Worm (Caenorhabditis elegans) whole organism, L1 larva: ENCODE data around the gene K07H8.2.

Experiments used
- F16B12.6 ChIP-seq: fragments of 150-350 bp; optimal IDR thresholded peaks from 2 replicates; lab custom pipeline; 2014; ENCODE audit warnings: missing biosample characterization, missing genetic modification characterization
- Y116A8C.19 ChIP-seq: sonication (generic microtip); optimal IDR thresholded peaks from 2 replicates; lab custom pipeline; 2016; ENCODE audit warnings: missing compliant biosample characterization, missing genetic modification characterization, borderline replicate concordance
- alr-1 ChIP-seq: fragments of 200-800 bp; sonication (Bioruptor generic); optimal IDR thresholded peaks from 2 replicates; lab custom pipeline; 2018; ENCODE audit warnings: borderline replicate concordance, mild to moderate bottlenecking, missing genetic modification characterization, missing compliant biosample characterization
- aly-2 ChIP-seq: fragments of 150-350 bp; optimal IDR thresholded peaks from 2 replicates; lab custom pipeline; 2014; ENCODE audit warnings: missing biosample characterization, missing genetic modification characterization
- ama-1 ChIP-seq: fragments of 150-350 bp; optimal IDR thresholded peaks from 2 replicates; lab custom pipeline; 2014
- blmp-1 ChIP-seq: fragments of 150-350 bp; optimal IDR thresholded peaks from 2 replicates; lab custom pipeline; 2014; ENCODE audit warnings: missing biosample characterization, missing genetic modification characterization
- ceh-8 ChIP-seq: fragments of 200-800 bp; sonication (Bioruptor generic); optimal IDR thresholded peaks from 2 replicates; lab custom pipeline; 2018; ENCODE audit warnings: mild to moderate bottlenecking, missing genetic modification characterization, moderate library complexity, missing compliant biosample characterization
- ceh-82 ChIP-seq, 3 experiments: fragments of 150-350 bp in 1 of 3; sonication (generic microtip) in 2 of 3; optimal IDR thresholded peaks; 2 replicates each; lab custom pipeline; 2014 to 2017; ENCODE audit warnings: missing biosample characterization in 3 of 3, missing genetic modification characterization in 3 of 3
- ces-1 ChIP-seq: fragments of 150-350 bp; optimal IDR thresholded peaks from 2 replicates; lab custom pipeline; 2014; ENCODE audit warnings: missing biosample characterization, missing genetic modification reagents, missing genetic modification characterization
- dpl-1 ChIP-seq, 3 experiments: fragments of 150-350 bp in 2 of 3; sonication (generic microtip) in 1 of 3; optimal IDR thresholded peaks; 2 replicates each; lab custom pipeline; 2014 to 2017; ENCODE audit warnings: missing biosample characterization in 3 of 3, missing genetic modification characterization in 3 of 3, missing genetic modification reagents in 3 of 3
- dsc-1 ChIP-seq: sonication (generic microtip); optimal IDR thresholded peaks from 2 replicates; lab custom pipeline; 2016; ENCODE audit warnings: mild to moderate bottlenecking, missing genetic modification characterization, missing compliant biosample characterization
- efl-1 ChIP-seq, 4 experiments: fragments of 150-350 bp; optimal IDR thresholded peaks in 3 of 4; peaks in 1 of 4; 1 replicate in 1 of 4; 2 replicates in 3 of 4; lab custom pipeline; 2014; ENCODE audit warnings: missing biosample characterization in 2 of 4, missing genetic modification characterization in 2 of 4, missing genetic modification reagents in 2 of 4
- efl-3 ChIP-seq: fragments of 200-800 bp; sonication (Bioruptor generic); optimal IDR thresholded peaks from 2 replicates; lab custom pipeline; 2018; ENCODE audit warnings: mild to moderate bottlenecking, missing genetic modification characterization, missing compliant biosample characterization
- egl-27 ChIP-seq, 2 experiments: fragments of 150-350 bp in 1 of 2; sonication (generic microtip); optimal IDR thresholded peaks; 3 replicates each; lab custom pipeline; 2017 to 2018; ENCODE audit warnings: missing biosample characterization in 2 of 2, missing genetic modification characterization in 2 of 2, missing genetic modification reagents in 2 of 2
- elt-2 ChIP-seq: sonication (generic microtip); optimal IDR thresholded peaks from 2 replicates; lab custom pipeline; 2016; ENCODE audit warnings: missing genetic modification characterization, mild to moderate bottlenecking, inconsistent platforms, missing compliant biosample characterization, missing genetic modification reagents
- fkh-10 ChIP-seq: sonication (generic microtip); optimal IDR thresholded peaks from 2 replicates; lab custom pipeline; 2017; ENCODE audit warnings: missing biosample characterization, missing genetic modification reagents, missing genetic modification characterization
- fkh-4 ChIP-seq: sonication (generic microtip); optimal IDR thresholded peaks from 2 replicates; lab custom pipeline; 2016; ENCODE audit warnings: missing compliant biosample characterization, missing genetic modification characterization, borderline replicate concordance
- fkh-8 ChIP-seq: sonication (generic microtip); optimal IDR thresholded peaks from 2 replicates; lab custom pipeline; 2016; ENCODE audit warnings: mild to moderate bottlenecking, missing genetic modification characterization, missing compliant biosample characterization
- fos-1 ChIP-seq: fragments of 150-350 bp; optimal IDR thresholded peaks from 2 replicates; lab custom pipeline; 2014; ENCODE audit warnings: missing biosample characterization, missing genetic modification characterization
- hlh-17 ChIP-seq: fragments of 200-800 bp; sonication (Bioruptor generic); optimal IDR thresholded peaks from 2 replicates; lab custom pipeline; 2018; ENCODE audit warnings: missing genetic modification characterization, mild to moderate bottlenecking, missing compliant biosample characterization, moderate library complexity, borderline replicate concordance
- hlh-4 ChIP-seq: sonication (generic microtip); optimal IDR thresholded peaks from 2 replicates; lab custom pipeline; 2016; ENCODE audit warnings: mild to moderate bottlenecking, missing genetic modification characterization, missing compliant biosample characterization
- irx-1 ChIP-seq: sonication (generic microtip); optimal IDR thresholded peaks from 2 replicates; lab custom pipeline; 2016; ENCODE audit warnings: missing genetic modification characterization, missing compliant biosample characterization
- isw-1 ChIP-seq: fragments of 200-800 bp; sonication (Bioruptor generic); IDR thresholded peaks from 2 replicates; pipeline ENCODE4 v1.3.6; 2022; ENCODE audit warnings: missing genetic modification characterization, missing compliant biosample characterization
- lin-14 ChIP-seq: fragments of 200-800 bp; sonication (Bioruptor generic); optimal IDR thresholded peaks from 2 replicates; lab custom pipeline; 2018; ENCODE audit warnings: mild to moderate bottlenecking, missing genetic modification characterization, moderate library complexity, missing compliant biosample characterization
- lin-15B ChIP-seq: fragments of 150-350 bp; sonication (generic microtip); optimal IDR thresholded peaks from 3 replicates; lab custom pipeline; 2014; ENCODE audit warnings: missing biosample characterization, missing genetic modification characterization
- lin-35 ChIP-seq, 2 experiments: fragments of 150-350 bp; optimal IDR thresholded peaks; 2 replicates each; lab custom pipeline; 2014; ENCODE audit warnings: missing biosample characterization in 2 of 2, missing genetic modification characterization in 2 of 2, missing genetic modification reagents in 2 of 2
- lir-3 ChIP-seq: sonication (generic microtip); optimal IDR thresholded peaks from 2 replicates; lab custom pipeline; 2016; ENCODE audit warnings: mild to moderate bottlenecking, missing genetic modification characterization, moderate library complexity, missing compliant biosample characterization; ENCODE audit not compliant: poor library complexity
- mab-9 ChIP-seq: fragments of 200-800 bp; sonication (Bioruptor generic); IDR thresholded peaks from 2 replicates; pipeline ENCODE4 v1.3.6; 2022; ENCODE audit warnings: missing genetic modification reagents, missing genetic modification characterization, missing compliant biosample characterization
- mdl-1 ChIP-seq, 2 experiments: fragments of 150-350 bp; optimal IDR thresholded peaks; 2 replicates each; lab custom pipeline; 2014 to 2017; ENCODE audit warnings: missing biosample characterization in 2 of 2, missing genetic modification characterization in 2 of 2, inconsistent platforms in 1 of 2
- mep-1 ChIP-seq: fragments of 150-350 bp; optimal IDR thresholded peaks from 2 replicates; lab custom pipeline; 2014; ENCODE audit warnings: missing biosample characterization, missing genetic modification characterization
- nhr-11 ChIP-seq: fragments of 150-350 bp; optimal IDR thresholded peaks from 2 replicates; lab custom pipeline; 2014; ENCODE audit warnings: missing biosample characterization, missing genetic modification characterization
- nhr-12 ChIP-seq: sonication (generic microtip); optimal IDR thresholded peaks from 2 replicates; lab custom pipeline; 2017; ENCODE audit warnings: missing biosample characterization, missing genetic modification characterization
- nhr-19 ChIP-seq: fragments of 200-800 bp; sonication (Bioruptor generic); conservative IDR thresholded peaks from 2 replicates; pipeline ENCODE4 v1.3.6; 2022; ENCODE audit warnings: missing genetic modification characterization, missing compliant biosample characterization
- nhr-20 ChIP-seq: sonication (generic microtip); optimal IDR thresholded peaks from 2 replicates; lab custom pipeline; 2016; ENCODE audit warnings: mild to moderate bottlenecking, missing genetic modification characterization, missing compliant biosample characterization
- nhr-237 ChIP-seq: fragments of 150-350 bp; optimal IDR thresholded peaks from 2 replicates; lab custom pipeline; 2014; ENCODE audit warnings: missing biosample characterization, missing genetic modification characterization
- nhr-47 ChIP-seq: sonication (generic microtip); optimal IDR thresholded peaks from 2 replicates; lab custom pipeline; 2016; ENCODE audit warnings: mild to moderate bottlenecking, missing genetic modification characterization, moderate library complexity, missing compliant biosample characterization
- nhr-71 ChIP-seq: sonication (generic microtip); optimal IDR thresholded peaks from 2 replicates; lab custom pipeline; 2016; ENCODE audit warnings: mild to moderate bottlenecking, missing genetic modification characterization, moderate library complexity, missing compliant biosample characterization
- nhr-76 ChIP-seq: sonication (generic microtip); optimal IDR thresholded peaks from 2 replicates; lab custom pipeline; 2017; ENCODE audit warnings: missing biosample characterization, missing genetic modification characterization
- nhr-77 ChIP-seq: fragments of 150-350 bp; optimal IDR thresholded peaks from 2 replicates; lab custom pipeline; 2014; ENCODE audit warnings: missing biosample characterization, missing genetic modification characterization
- nhr-84 ChIP-seq: sonication (generic microtip); optimal IDR thresholded peaks from 2 replicates; lab custom pipeline; 2017; ENCODE audit warnings: missing biosample characterization, missing genetic modification characterization
- nhr-90 ChIP-seq: sonication (generic microtip); optimal IDR thresholded peaks from 2 replicates; lab custom pipeline; 2016; ENCODE audit warnings: mild to moderate bottlenecking, missing genetic modification characterization, missing compliant biosample characterization; ENCODE audit not compliant: poor library complexity
- pax-3 ChIP-seq: fragments of 200-800 bp; sonication (Bioruptor generic); optimal IDR thresholded peaks from 2 replicates; lab custom pipeline; 2018; ENCODE audit warnings: mild to moderate bottlenecking, missing genetic modification characterization, moderate library complexity, missing compliant biosample characterization
- rnt-1 ChIP-seq: sonication (generic microtip); optimal IDR thresholded peaks from 2 replicates; lab custom pipeline; 2016; ENCODE audit warnings: mild to moderate bottlenecking, missing genetic modification characterization, moderate library complexity, missing compliant biosample characterization
- skn-1 ChIP-seq: fragments of 150-350 bp; optimal IDR thresholded peaks from 2 replicates; lab custom pipeline; 2014; ENCODE audit warnings: missing biosample characterization, missing genetic modification characterization
- snpc-4 ChIP-seq: fragments of 150-350 bp; optimal IDR thresholded peaks from 2 replicates; lab custom pipeline; 2014; ENCODE audit warnings: missing biosample characterization, missing genetic modification characterization
- swsn-7 ChIP-seq: sonication (generic microtip); optimal IDR thresholded peaks from 2 replicates; lab custom pipeline; 2016; ENCODE audit warnings: missing genetic modification characterization, missing compliant biosample characterization
- tlp-1 ChIP-seq: fragments of 150-350 bp; optimal IDR thresholded peaks from 2 replicates; lab custom pipeline; 2014; ENCODE audit warnings: missing biosample characterization, missing genetic modification characterization
- unc-130 ChIP-seq: fragments of 150-350 bp; optimal IDR thresholded peaks from 2 replicates; lab custom pipeline; 2017; ENCODE audit warnings: missing biosample characterization, missing genetic modification characterization, inconsistent platforms
- unc-62 ChIP-seq: fragments of 150-350 bp; optimal IDR thresholded peaks from 2 replicates; lab custom pipeline; 2014; ENCODE audit warnings: missing biosample characterization, missing genetic modification reagents, missing genetic modification characterization
- zag-1 ChIP-seq: fragments of 150-350 bp; optimal IDR thresholded peaks from 2 replicates; lab custom pipeline; 2014; ENCODE audit warnings: missing biosample characterization, missing genetic modification characterization

K07H8.2 gene

ce11 chrIV:8252856-8253255, 38.5 kb upstream of the K07H8.2 start (continued):
- TF ChIP-seq skn-1 (tag; lab: Kevin White, UChicago) (peak; percentile 46), isw-1 (peak; percentile 21), aly-2 (peak; percentile 57), nhr-47 (peak; percentile 79), irx-1 (peak; percentile 61), blmp-1 (tag; lab: Kevin White, UChicago) (peak; percentile 17), nhr-20 (tag; lab: Kevin White, UChicago) (peak; percentile 68), Y116A8C.19 (tag; lab: Kevin White, UChicago) (no peak), ama-1 (lab: Kevin White, UChicago) (no peak), nhr-71 (tag; lab: Kevin White, UChicago) (peak; percentile 79), ces-1 (no peak), ceh-8 (GFP tag; lab: Kevin White, UChicago) (no peak), elt-2 (tag; lab: Kevin White, UChicago) (peak; percentile 35), mep-1 (peak; percentile 80), mdl-1 (tag; optimal IDR thresholded peaks at IDR 0.05; lab: Kevin White, UChicago) (peak in 1 of 2 experiments; percentile 91), lir-3 (tag; lab: Kevin White, UChicago) (peak; percentile 36), nhr-19 (GFP tag; lab: Robert Waterston, UW) (peak; percentile 38; the same call in 1 of the 2 replicates), mab-9 (no peak), swsn-7 (tag; lab: Kevin White, UChicago) (peak; percentile 74), egl-27 (tag; optimal IDR thresholded peaks at IDR 0.05; lab: Kevin White, UChicago) (no peak), dsc-1 (tag; lab: Kevin White, UChicago) (peak; percentile 68), fkh-4 (tag; lab: Kevin White, UChicago) (no peak), efl-3 (no peak), snpc-4 (tag; lab: Kevin White, UChicago) (peak; percentile 34), dpl-1 (GFP tag; optimal IDR thresholded peaks at IDR 0.05; lab: Kevin White, UChicago) (peak in 2 of 3 experiments; percentile 20 to 45), nhr-12 (tag; lab: Kevin White, UChicago) (no peak), nhr-237 (tag; lab: Kevin White, UChicago) (no peak), unc-62 (GFP tag; lab: Kevin White, UChicago) (no peak), nhr-76 (no peak), fkh-10 (peak; percentile 38), rnt-1 (tag; lab: Kevin White, UChicago) (peak; percentile 81), F16B12.6 (no peak), hlh-4 (no peak), nhr-77 (tag; lab: Kevin White, UChicago) (peak; percentile 65), unc-130 (tag; lab: Kevin White, UChicago) (peak; percentile 81), hlh-17 (GFP tag; lab: Kevin White, UChicago) (no peak), pax-3 (tag; lab: Kevin White, UChicago) (no peak), lin-14 (GFP tag; lab: Kevin White, UChicago) (peak; percentile 60), nhr-90 (tag; lab: Kevin White, UChicago) (peak; percentile 73), alr-1 (no peak)

ce11 chrIV:8254193-8254592, 37.1 kb upstream of the K07H8.2 start:
- TF ChIP-seq nhr-11 (no peak), dpl-1 (GFP tag; optimal IDR thresholded peaks at IDR 0.05; lab: Kevin White, UChicago) (no peak), dsc-1 (tag; lab: Kevin White, UChicago) (no peak), lin-15B (tag; lab: Kevin White, UChicago) (no peak), ceh-82 (tag; optimal IDR thresholded peaks at IDR 0.05; lab: Kevin White, UChicago) (no peak), fkh-8 (tag; lab: Kevin White, UChicago) (no peak), lin-35 (GFP tag; optimal IDR thresholded peaks at IDR 0.05; lab: Kevin White, UChicago) (no peak), zag-1 (tag; lab: Kevin White, UChicago) (no peak), nhr-12 (tag; lab: Kevin White, UChicago) (no peak), efl-1 (optimal IDR thresholded peaks at IDR 0.05; lab: Kevin White, UChicago) (no peak), efl-1 (GFP tag; optimal IDR thresholded peaks at IDR 0.05 in 1 of 2; lab: Kevin White, UChicago) (no peak), nhr-76 (no peak), nhr-84 (tag; lab: Kevin White, UChicago) (no peak), fos-1 (tag; lab: Kevin White, UChicago) (no peak), tlp-1 (tag; lab: Kevin White, UChicago) (no peak)
